Worm (Caenorhabditis elegans) whole organism, early embryonic: ENCODE data around the gene F28B12.6.

ENCODE experiments used
- ama-1 ChIP-seq: fragments of 150-350 bp; optimal IDR thresholded peaks from 2 replicates; lab custom pipeline; 2014
- ceh-13 ChIP-seq: fragments of 200-800 bp; sonication (Bioruptor generic); optimal IDR thresholded peaks from 2 replicates; lab custom pipeline; 2018; ENCODE audit warnings: mild to moderate bottlenecking, missing genetic modification characterization, missing compliant biosample characterization
- flt-1 ChIP-seq: fragments of 200-800 bp; sonication (Bioruptor generic); IDR thresholded peaks from 2 replicates; pipeline ENCODE4 v1.3.6; 2022; ENCODE audit warnings: missing genetic modification characterization, missing compliant biosample characterization
- pes-1 ChIP-seq: fragments of 200-800 bp; sonication (Bioruptor generic); IDR thresholded peaks from 2 replicates; pipeline ENCODE4 v1.3.6; 2022; ENCODE audit warnings: missing genetic modification reagents, missing genetic modification characterization, missing compliant biosample characterization
- scrt-1 ChIP-seq: fragments of 200-800 bp; sonication (Bioruptor generic); IDR thresholded peaks from 2 replicates; pipeline ENCODE4 v1.3.6; 2022; ENCODE audit warnings: missing genetic modification characterization, missing compliant biosample characterization
- sea-1 ChIP-seq: fragments of 200-800 bp; sonication (Bioruptor generic); conservative IDR thresholded peaks from 2 replicates; pipeline ENCODE4 v1.3.6; 2022; ENCODE audit warnings: missing genetic modification characterization, missing compliant biosample characterization
- tbx-11 ChIP-seq: fragments of 200-800 bp; sonication (Bioruptor generic); IDR thresholded peaks from 2 replicates; pipeline ENCODE4 v1.3.6; 2022; ENCODE audit warnings: missing genetic modification characterization, missing compliant biosample characterization

DNA sequence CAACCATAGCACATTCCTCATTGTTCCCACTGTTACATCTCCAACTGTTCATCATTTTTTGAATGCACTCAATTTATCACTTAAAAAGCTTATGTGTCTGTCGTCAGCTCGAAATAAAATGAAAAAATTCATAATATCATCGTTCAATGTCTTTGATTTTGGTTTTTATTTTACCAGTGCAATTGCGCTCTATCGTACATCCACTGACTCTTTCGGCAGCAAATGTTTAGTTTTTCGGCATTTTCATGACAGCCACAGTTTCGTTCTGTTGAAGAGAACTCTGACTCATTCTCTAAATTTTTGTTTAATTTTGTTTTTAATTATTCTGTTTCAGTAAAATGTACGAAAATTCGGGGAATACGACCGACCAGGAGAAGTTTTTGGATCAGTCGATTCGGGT is 33.2 kb upstream of the F28B12.6 start, which contains the start of gene vps-35:
- TF ChIP-seq ceh-13 (GFP tag; lab: Kevin White, UChicago) (no peak), flt-1 (GFP tag; lab: Robert Waterston, UW) (no peak), ama-1 (no peak), pes-1 (no peak), tbx-11 (GFP tag; lab: Robert Waterston, UW) (no peak), scrt-1 (GFP tag; lab: Robert Waterston, UW) (no peak), sea-1 (GFP tag; lab: Robert Waterston, UW) (no peak)
